Worm (Caenorhabditis elegans) whole organism, late embryonic: Measurements from ENCODE around the gene F55A4.13.
A peak's percentile ranks its signal among the peaks of the same experiment; 100 is the strongest.

Experiments used
- C08G9.2 ChIP-seq: sonication (generic microtip); optimal IDR thresholded peaks from 2 replicates; lab custom pipeline; 2016; ENCODE audit warnings: mild to moderate bottlenecking, missing genetic modification characterization, moderate library complexity, missing compliant biosample characterization
- C38D4.7 ChIP-seq: fragments of 200-800 bp; sonication (Bioruptor generic); optimal IDR thresholded peaks from 2 replicates; lab custom pipeline; 2018; ENCODE audit warnings: mild to moderate bottlenecking, missing genetic modification characterization, moderate library complexity, missing compliant biosample characterization
- F13H6.1 ChIP-seq: sonication (generic microtip); optimal IDR thresholded peaks from 2 replicates; lab custom pipeline; 2016; ENCODE audit warnings: missing genetic modification characterization, missing compliant biosample characterization
- K02D7.2 ChIP-seq: sonication (generic microtip); optimal IDR thresholded peaks from 2 replicates; lab custom pipeline; 2017; ENCODE audit warnings: mild to moderate bottlenecking, missing genetic modification characterization, missing compliant biosample characterization
- K09A11.1 ChIP-seq: sonication (generic microtip); optimal IDR thresholded peaks from 2 replicates; lab custom pipeline; 2017; ENCODE audit warnings: antibody characterized with exemption, mild to moderate bottlenecking, missing genetic modification characterization, missing compliant biosample characterization; ENCODE audit not compliant: insufficient read depth
- T23F11.4 ChIP-seq: fragments of 200-800 bp; sonication (Bioruptor generic); optimal IDR thresholded peaks from 2 replicates; lab custom pipeline; 2018; ENCODE audit warnings: mild to moderate bottlenecking, missing genetic modification characterization, missing compliant biosample characterization
- Y22D7AL.16 ChIP-seq: sonication (generic microtip); optimal IDR thresholded peaks from 2 replicates; lab custom pipeline; 2016; ENCODE audit warnings: missing genetic modification characterization, missing compliant biosample characterization
- ahr-1 ChIP-seq: sonication (generic microtip); optimal IDR thresholded peaks from 2 replicates; lab custom pipeline; 2016; ENCODE audit warnings: missing genetic modification characterization, missing compliant biosample characterization
- ceh-2 ChIP-seq: sonication (generic microtip); optimal IDR thresholded peaks from 2 replicates; lab custom pipeline; 2016; ENCODE audit warnings: missing genotype, missing genetic modification characterization, missing compliant biosample characterization
- ceh-31 ChIP-seq: sonication (generic microtip); optimal IDR thresholded peaks from 2 replicates; lab custom pipeline; 2016; ENCODE audit warnings: missing genetic modification characterization, missing compliant biosample characterization
- ceh-34 ChIP-seq: sonication (generic microtip); optimal IDR thresholded peaks from 2 replicates; lab custom pipeline; 2016; ENCODE audit warnings: mild to moderate bottlenecking, missing genetic modification characterization, missing compliant biosample characterization
- ceh-45 ChIP-seq: fragments of 200-800 bp; sonication (Bioruptor generic); IDR thresholded peaks from 2 replicates; pipeline ENCODE4 v1.3.6; 2022; ENCODE audit warnings: missing genetic modification reagents, missing genetic modification characterization, missing compliant biosample characterization
- ceh-48 ChIP-seq: sonication (generic microtip); optimal IDR thresholded peaks from 2 replicates; lab custom pipeline; 2016; ENCODE audit warnings: missing genetic modification characterization, inconsistent platforms, missing compliant biosample characterization
- dve-1 ChIP-seq: sonication (generic microtip); optimal IDR thresholded peaks from 2 replicates; lab custom pipeline; 2017; ENCODE audit warnings: antibody characterized with exemption, mild to moderate bottlenecking, missing genetic modification characterization, missing compliant biosample characterization
- elt-2 ChIP-seq: sonication (generic microtip); optimal IDR thresholded peaks from 2 replicates; lab custom pipeline; 2016; ENCODE audit warnings: missing genetic modification reagents, missing genetic modification characterization, missing compliant biosample characterization
- elt-4 ChIP-seq: sonication (generic microtip); optimal IDR thresholded peaks from 2 replicates; lab custom pipeline; 2016; ENCODE audit warnings: missing genetic modification characterization, missing compliant biosample characterization
- ets-4 ChIP-seq: sonication (generic microtip); optimal IDR thresholded peaks from 2 replicates; lab custom pipeline; 2016; ENCODE audit warnings: missing genetic modification characterization, missing compliant biosample characterization
- eyg-1 ChIP-seq: sonication (generic microtip); optimal IDR thresholded peaks from 2 replicates; lab custom pipeline; 2016; ENCODE audit warnings: missing genotype, missing genetic modification characterization, missing compliant biosample characterization
- fax-1 ChIP-seq: sonication (generic microtip); optimal IDR thresholded peaks from 2 replicates; lab custom pipeline; 2016; ENCODE audit warnings: missing genotype, missing genetic modification characterization, missing compliant biosample characterization
- gmeb-2 ChIP-seq: sonication (generic microtip); optimal IDR thresholded peaks from 2 replicates; lab custom pipeline; 2016; ENCODE audit warnings: missing genetic modification characterization, inconsistent platforms, missing compliant biosample characterization
- hlh-13 ChIP-seq: fragments of 200-800 bp; sonication (Bioruptor generic); optimal IDR thresholded peaks from 2 replicates; lab custom pipeline; 2018; ENCODE audit warnings: mild to moderate bottlenecking, missing genetic modification characterization, missing compliant biosample characterization
- hlh-15 ChIP-seq: sonication (generic microtip); optimal IDR thresholded peaks from 2 replicates; lab custom pipeline; 2016; ENCODE audit warnings: missing genetic modification characterization, missing compliant biosample characterization
- hlh-30 ChIP-seq: sonication (generic microtip); optimal IDR thresholded peaks from 2 replicates; lab custom pipeline; 2017; ENCODE audit warnings: antibody characterized with exemption, missing genetic modification characterization, missing compliant biosample characterization; ENCODE audit not compliant: insufficient read depth
- hlh-8 ChIP-seq: sonication (generic microtip); optimal IDR thresholded peaks from 2 replicates; lab custom pipeline; 2016; ENCODE audit warnings: missing genotype, missing genetic modification characterization, missing compliant biosample characterization
- lim-6 ChIP-seq: sonication (generic microtip); optimal IDR thresholded peaks from 2 replicates; lab custom pipeline; 2016; ENCODE audit warnings: missing genetic modification characterization, missing compliant biosample characterization
- nfya-1 ChIP-seq: sonication (generic microtip); optimal IDR thresholded peaks from 2 replicates; lab custom pipeline; 2017; ENCODE audit warnings: missing genetic modification characterization, mild to moderate bottlenecking, missing compliant biosample characterization, antibody characterized with exemption, moderate library complexity
- pag-3 ChIP-seq: sonication (generic microtip); optimal IDR thresholded peaks from 2 replicates; lab custom pipeline; 2016; ENCODE audit warnings: missing compliant biosample characterization, missing genetic modification characterization, borderline replicate concordance
- pha-4 ChIP-seq: fragments of 150-350 bp; optimal IDR thresholded peaks from 2 replicates; lab custom pipeline; 2018; ENCODE audit warnings: missing biosample characterization, missing genetic modification reagents, missing genetic modification characterization
- ref-2 ChIP-seq: sonication (generic microtip); optimal IDR thresholded peaks from 2 replicates; lab custom pipeline; 2016; ENCODE audit warnings: missing genetic modification characterization, missing compliant biosample characterization
- sdc-2 ChIP-seq: sonication (generic microtip); optimal IDR thresholded peaks from 2 replicates; lab custom pipeline; 2016; ENCODE audit warnings: missing genotype, missing genetic modification characterization, missing compliant biosample characterization
- sox-2 ChIP-seq: fragments of 200-800 bp; sonication (Bioruptor generic); IDR thresholded peaks from 2 replicates; pipeline ENCODE4 v1.3.6; 2022; ENCODE audit warnings: missing genetic modification reagents, missing genetic modification characterization, missing compliant biosample characterization
- sox-4 ChIP-seq: sonication (generic microtip); optimal IDR thresholded peaks from 2 replicates; lab custom pipeline; 2017; ENCODE audit warnings: mild to moderate bottlenecking, missing genetic modification characterization, inconsistent platforms, missing compliant biosample characterization
- tbx-2 ChIP-seq: sonication (generic microtip); optimal IDR thresholded peaks from 2 replicates; lab custom pipeline; 2016; ENCODE audit warnings: missing genetic modification characterization, missing compliant biosample characterization
- tbx-7 ChIP-seq: sonication (generic microtip); optimal IDR thresholded peaks from 2 replicates; lab custom pipeline; 2016; ENCODE audit warnings: missing genotype, missing genetic modification characterization, missing compliant biosample characterization
- ttx-3 ChIP-seq: sonication (generic microtip); optimal IDR thresholded peaks from 2 replicates; lab custom pipeline; 2016; ENCODE audit warnings: missing genetic modification reagents, missing genetic modification characterization, missing compliant biosample characterization
- unc-3 ChIP-seq, 2 experiments: fragments of 200-800 bp in 1 of 2; sonication (Bioruptor generic) in 1 of 2; sonication (generic microtip) in 1 of 2; conservative IDR thresholded peaks in 1 of 2; optimal IDR thresholded peaks in 1 of 2; 2 replicates each; pipeline versions ENCODE4 v1.3.6 to Lab custom; 2016 to 2022; ENCODE audit warnings: missing compliant biosample characterization in 2 of 2, missing genetic modification characterization in 2 of 2, missing genetic modification reagents in 1 of 2
- unc-42 ChIP-seq: sonication (generic microtip); optimal IDR thresholded peaks from 2 replicates; lab custom pipeline; 2016; ENCODE audit warnings: missing genotype, missing genetic modification characterization, missing compliant biosample characterization
- unc-86 ChIP-seq: sonication (generic microtip); optimal IDR thresholded peaks from 2 replicates; lab custom pipeline; 2016; ENCODE audit warnings: missing genetic modification characterization, missing compliant biosample characterization
- ztf-16 ChIP-seq: sonication (generic microtip); optimal IDR thresholded peaks from 2 replicates; lab custom pipeline; 2017; ENCODE audit warnings: missing genetic modification characterization, missing compliant biosample characterization

The F55A4.13 gene

ce11 chrX:992650-993403 is 24.5 kb downstream of the F55A4.13 start (continued):
- no peak for TF ChIP-seq hlh-30 (tag; lab: Kevin White, UChicago)
- TF ChIP-seq elt-4 (tag; lab: Kevin White, UChicago) = no peak
- TF ChIP-seq nfya-1 = peak; percentile 60
- TF ChIP-seq T23F11.4 = peak; percentile 8
- TF ChIP-seq ets-4 = no peak
- TF ChIP-seq ceh-48 (tag; lab: Kevin White, UChicago) = peak; percentile 26
- peak; percentile 31 for TF ChIP-seq unc-86
- TF ChIP-seq lim-6 (tag; lab: Kevin White, UChicago) = peak; percentile 34
- TF ChIP-seq ztf-16 (tag; lab: Kevin White, UChicago) = no peak
- TF ChIP-seq dve-1 (tag; lab: Kevin White, UChicago) = no peak
- peak; percentile 31 for TF ChIP-seq hlh-8 (tag; lab: Kevin White, UChicago)
- TF ChIP-seq F13H6.1 (tag; lab: Kevin White, UChicago) = peak; percentile 60
- TF ChIP-seq Y22D7AL.16 (tag; lab: Kevin White, UChicago) = no peak
- no peak for TF ChIP-seq unc-3 (GFP tag; conservative IDR thresholded peaks at IDR 0.05; lab: Robert Waterston, UW)
- TF ChIP-seq unc-3 (tag; optimal IDR thresholded peaks at IDR 0.05; lab: Kevin White, UChicago) = peak; percentile 44
- no peak for TF ChIP-seq hlh-13
- TF ChIP-seq ceh-34 (tag; lab: Kevin White, UChicago) = peak; percentile 82
- no peak for TF ChIP-seq pha-4 (tag; lab: Kevin White, UChicago)
- peak; percentile 88 for TF ChIP-seq ceh-31

ce11 chrX:991274-991673 is 26.1 kb downstream of the F55A4.13 start, which contains the start of the genes C09E10.3 and dgk-1:
Gene C09E10.3 (minus strand): TSS chrX:991374.
Gene dgk-1 (minus strand): TSS chrX:991456.
- TF ChIP-seq ceh-2 (tag; lab: Kevin White, UChicago) (no peak), ets-4 (no peak), K09A11.1 (no peak), gmeb-2 (tag; lab: Kevin White, UChicago) (no peak), ceh-31 (no peak), hlh-30 (tag; lab: Kevin White, UChicago) (no peak), unc-42 (tag; lab: Kevin White, UChicago) (no peak), ceh-45 (GFP tag; lab: Robert Waterston, UW) (no peak), tbx-7 (no peak), sox-2 (no peak), tbx-2 (tag; lab: Kevin White, UChicago) (no peak)

- TF ChIP-seq F13H6.1 (tag; lab: Kevin White, UChicago) (no peak), elt-2 (no peak), ceh-34 (tag; lab: Kevin White, UChicago) (peak; percentile 20), elt-4 (tag; lab: Kevin White, UChicago) (peak; percentile 61), sox-4 (tag; lab: Kevin White, UChicago) (peak; percentile 18), tbx-2 (tag; lab: Kevin White, UChicago) (no peak), ref-2 (tag; lab: Kevin White, UChicago) (peak; percentile 19), sdc-2 (tag; lab: Kevin White, UChicago) (peak; percentile 22)
Measured at ce11 chrX:986463-986862, 30.9 kb downstream of the F55A4.13 start.

ce11 chrX:982598-982997 is 34.8 kb downstream of the F55A4.13 start:
- no peak for TF ChIP-seq hlh-15 (tag; lab: Kevin White, UChicago)
- TF ChIP-seq ahr-1 = no peak
- TF ChIP-seq F13H6.1 (tag; lab: Kevin White, UChicago) = no peak
- no peak for TF ChIP-seq C38D4.7 (GFP tag; lab: Kevin White, UChicago)
- TF ChIP-seq eyg-1 (tag; lab: Kevin White, UChicago) = no peak
- no peak for TF ChIP-seq sdc-2 (tag; lab: Kevin White, UChicago)
- no peak for TF ChIP-seq ztf-16 (tag; lab: Kevin White, UChicago)
- no peak for TF ChIP-seq unc-3 (GFP tag; conservative IDR thresholded peaks at IDR 0.05; lab: Robert Waterston, UW)
- TF ChIP-seq unc-3 (tag; optimal IDR thresholded peaks at IDR 0.05; lab: Kevin White, UChicago) = no peak
- TF ChIP-seq nfya-1 = no peak
- TF ChIP-seq unc-42 (tag; lab: Kevin White, UChicago) = no peak
- no peak for TF ChIP-seq ttx-3 (tag; lab: Kevin White, UChicago)
- no peak for TF ChIP-seq K02D7.2 (tag; lab: Kevin White, UChicago)
- TF ChIP-seq fax-1 = no peak
- no peak for TF ChIP-seq C08G9.2
- TF ChIP-seq pag-3 (tag; lab: Kevin White, UChicago) = no peak
